Worm (Caenorhabditis elegans) whole organism, L3 larva: ENCODE measurements around the gene ama-1.

Experiments
- R02D3.7 ChIP-seq: fragments of 150-350 bp; optimal IDR thresholded peaks from 2 replicates; lab custom pipeline; 2014; ENCODE audit warnings: missing biosample characterization, missing genetic modification characterization
- ZK546.5 ChIP-seq: sonication (generic microtip); optimal IDR thresholded peaks from 2 replicates; lab custom pipeline; 2017; ENCODE audit warnings: missing biosample characterization, missing genetic modification characterization
- ama-1 ChIP-seq: fragments of 150-350 bp; optimal IDR thresholded peaks from 2 replicates; lab custom pipeline; 2018
- ceh-16 ChIP-seq: sonication (generic microtip); optimal IDR thresholded peaks from 2 replicates; lab custom pipeline; 2017; ENCODE audit warnings: missing biosample characterization, missing genetic modification characterization
- ceh-28 ChIP-seq: fragments of 150-350 bp; optimal IDR thresholded peaks from 2 replicates; lab custom pipeline; 2014; ENCODE audit warnings: missing biosample characterization, missing genetic modification reagents, missing genetic modification characterization
- ceh-9 ChIP-seq: sonication (generic microtip); optimal IDR thresholded peaks from 2 replicates; lab custom pipeline; 2018; ENCODE audit warnings: missing biosample characterization, missing genetic modification characterization
- egl-27 ChIP-seq: sonication (generic microtip); optimal IDR thresholded peaks from 4 replicates; lab custom pipeline; 2017; ENCODE audit warnings: missing biosample characterization, missing genetic modification reagents, missing genetic modification characterization
- elt-1 ChIP-seq: fragments of 150-350 bp; optimal IDR thresholded peaks from 2 replicates; lab custom pipeline; 2014; ENCODE audit warnings: missing biosample characterization, missing genetic modification characterization
- elt-2 ChIP-seq: sonication (generic microtip); optimal IDR thresholded peaks from 2 replicates; lab custom pipeline; 2016; ENCODE audit warnings: missing genetic modification reagents, mild to moderate bottlenecking, missing genetic modification characterization, missing compliant biosample characterization
- elt-3 ChIP-seq, 3 experiments: fragments of 150-350 bp in 1 of 3; sonication (generic microtip) in 2 of 3; optimal IDR thresholded peaks; 2 replicates in 2 of 3; 4 replicates in 1 of 3; lab custom pipeline; 2014 to 2017; ENCODE audit warnings: missing biosample characterization in 3 of 3, missing genetic modification characterization in 3 of 3
- fkh-10 ChIP-seq: sonication (generic microtip); optimal IDR thresholded peaks from 2 replicates; lab custom pipeline; 2017; ENCODE audit warnings: missing biosample characterization, missing genetic modification reagents, missing genetic modification characterization
- fkh-2 ChIP-seq: fragments of 150-350 bp; optimal IDR thresholded peaks from 2 replicates; lab custom pipeline; 2014; ENCODE audit warnings: missing biosample characterization, missing genetic modification reagents, missing genetic modification characterization
- hmg-11 ChIP-seq: sonication (generic microtip); optimal IDR thresholded peaks from 2 replicates; lab custom pipeline; 2016; ENCODE audit warnings: missing genetic modification characterization, missing compliant biosample characterization
- jun-1 ChIP-seq: fragments of 150-350 bp; optimal IDR thresholded peaks from 2 replicates; lab custom pipeline; 2014; ENCODE audit warnings: missing biosample characterization, missing genetic modification reagents, missing genetic modification characterization
- lin-39 ChIP-seq: fragments of 150-350 bp; optimal IDR thresholded peaks from 2 replicates; lab custom pipeline; 2018; ENCODE audit warnings: missing biosample characterization, missing genetic modification reagents, missing genetic modification characterization
- lsy-12 ChIP-seq: sonication (generic microtip); optimal IDR thresholded peaks from 2 replicates; lab custom pipeline; 2016; ENCODE audit warnings: mild to moderate bottlenecking, missing genetic modification characterization, missing compliant biosample characterization
- mdl-1 ChIP-seq: fragments of 150-350 bp; optimal IDR thresholded peaks from 2 replicates; lab custom pipeline; 2014; ENCODE audit warnings: missing biosample characterization, missing genetic modification characterization
- mml-1 ChIP-seq: fragments of 150-350 bp; sonication (generic microtip); optimal IDR thresholded peaks from 3 replicates; lab custom pipeline; 2014; ENCODE audit warnings: missing biosample characterization, missing genetic modification characterization
- nfya-1 ChIP-seq: sonication (generic microtip); optimal IDR thresholded peaks from 2 replicates; lab custom pipeline; 2017; ENCODE audit warnings: missing genetic modification characterization, mild to moderate bottlenecking, missing compliant biosample characterization, antibody characterized with exemption, moderate library complexity; ENCODE audit not compliant: insufficient read depth
- nhr-12 ChIP-seq: fragments of 150-350 bp; optimal IDR thresholded peaks from 2 replicates; lab custom pipeline; 2014; ENCODE audit warnings: missing biosample characterization, missing genetic modification characterization
- nhr-237 ChIP-seq: fragments of 150-350 bp; optimal IDR thresholded peaks from 2 replicates; lab custom pipeline; 2014; ENCODE audit warnings: missing biosample characterization, missing genetic modification characterization
- nhr-25 ChIP-seq: sonication (generic microtip); optimal IDR thresholded peaks from 2 replicates; lab custom pipeline; 2017; ENCODE audit warnings: missing biosample characterization, missing genetic modification characterization
- nhr-28 ChIP-seq: fragments of 150-350 bp; optimal IDR thresholded peaks from 2 replicates; lab custom pipeline; 2014; ENCODE audit warnings: missing biosample characterization, missing genetic modification characterization
- nhr-67 ChIP-seq: fragments of 150-350 bp; optimal IDR thresholded peaks from 2 replicates; lab custom pipeline; 2014; ENCODE audit warnings: missing biosample characterization, missing genetic modification characterization
- nhr-76 ChIP-seq: fragments of 150-350 bp; sonication (generic microtip); optimal IDR thresholded peaks from 5 replicates; lab custom pipeline; 2014; ENCODE audit warnings: missing biosample characterization, missing genetic modification characterization
- nhr-77 ChIP-seq: fragments of 150-350 bp; optimal IDR thresholded peaks from 2 replicates; lab custom pipeline; 2014; ENCODE audit warnings: missing biosample characterization, missing genetic modification characterization
- pha-4 ChIP-seq: fragments of 150-350 bp; optimal IDR thresholded peaks from 2 replicates; lab custom pipeline; 2014; ENCODE audit warnings: missing biosample characterization, missing genetic modification reagents, missing genetic modification characterization
- pqm-1 ChIP-seq: fragments of 150-350 bp; optimal IDR thresholded peaks from 2 replicates; lab custom pipeline; 2017; ENCODE audit warnings: missing biosample characterization, missing genetic modification characterization, inconsistent platforms
- sea-2 ChIP-seq: fragments of 150-350 bp; sonication (generic microtip); optimal IDR thresholded peaks from 4 replicates; lab custom pipeline; 2014; ENCODE audit warnings: missing biosample characterization, missing genetic modification reagents, missing genetic modification characterization
- skn-1 ChIP-seq: fragments of 150-350 bp; optimal IDR thresholded peaks from 2 replicates; lab custom pipeline; 2014; ENCODE audit warnings: missing biosample characterization, missing genetic modification characterization
- snpc-4 ChIP-seq: fragments of 150-350 bp; optimal IDR thresholded peaks from 2 replicates; lab custom pipeline; 2014; ENCODE audit warnings: missing biosample characterization, missing genetic modification characterization
- tbx-2 ChIP-seq: sonication (generic microtip); optimal IDR thresholded peaks from 2 replicates; lab custom pipeline; 2016; ENCODE audit warnings: mild to moderate bottlenecking, missing genetic modification characterization, missing compliant biosample characterization
- unc-39 ChIP-seq: sonication (generic microtip); optimal IDR thresholded peaks from 4 replicates; lab custom pipeline; 2017; ENCODE audit warnings: missing biosample characterization, missing genetic modification characterization
- unc-62 ChIP-seq: fragments of 150-350 bp; sonication (generic microtip); optimal IDR thresholded peaks from 4 replicates; lab custom pipeline; 2014; ENCODE audit warnings: missing biosample characterization, missing genetic modification reagents, missing genetic modification characterization
- ztf-11 ChIP-seq: fragments of 150-350 bp; optimal IDR thresholded peaks from 2 replicates; lab custom pipeline; 2014; ENCODE audit warnings: missing biosample characterization, missing genetic modification characterization

Gene ama-1

ce11 chrIV:4267320-4267719, 19.4 kb downstream of the ama-1 start, which contains the start of gene F36A4.4:
Gene F36A4.4 (plus strand): TSS chrIV:4267620.
- TF ChIP-seq mml-1 (no peak), nhr-67 (no peak), elt-3 (tag; optimal IDR thresholded peaks at IDR 0.05; lab: Kevin White, UChicago) (no peak), ztf-11 (tag; lab: Kevin White, UChicago) (no peak), ama-1 (lab: Kevin White, UChicago) (no peak), ceh-16 (tag; lab: Kevin White, UChicago) (no peak), sea-2 (GFP tag; lab: Kevin White, UChicago) (no peak), nhr-77 (tag; lab: Kevin White, UChicago) (no peak), hmg-11 (tag; lab: Kevin White, UChicago) (no peak), pqm-1 (tag; lab: Kevin White, UChicago) (no peak), mdl-1 (tag; lab: Kevin White, UChicago) (no peak), unc-62 (GFP tag; lab: Kevin White, UChicago) (no peak), snpc-4 (no peak), jun-1 (no peak), tbx-2 (tag; lab: Kevin White, UChicago) (no peak), nhr-237 (no peak), fkh-10 (GFP tag; lab: Kevin White, UChicago) (no peak)

- no peak for TF ChIP-seq ceh-16 (tag; lab: Kevin White, UChicago)
- no peak for TF ChIP-seq nhr-25
- TF ChIP-seq ztf-11 (tag; lab: Kevin White, UChicago): no peak
- TF ChIP-seq sea-2 (GFP tag; lab: Kevin White, UChicago): no peak
- TF ChIP-seq nhr-76 (tag; lab: Kevin White, UChicago): no peak
- no peak for TF ChIP-seq lsy-12 (tag; lab: Kevin White, UChicago)
- TF ChIP-seq ceh-9 (tag; lab: Kevin White, UChicago): no peak
- no peak for TF ChIP-seq nhr-67
- no peak for TF ChIP-seq nhr-28 (tag; lab: Kevin White, UChicago)
- no peak for TF ChIP-seq pha-4 (tag; lab: Kevin White, UChicago)
- TF ChIP-seq unc-39 (tag; lab: Kevin White, UChicago): no peak
- no peak for TF ChIP-seq hmg-11 (tag; lab: Kevin White, UChicago)
Observed at ce11 chrIV:4269308-4269707, 21.4 kb downstream of the ama-1 start, which contains the start of gene F36A4.3. Gene F36A4.3 (plus strand): TSS chrIV:4269608.

ce11 chrIV:4270925-4271324, 23.1 kb downstream of the ama-1 start, which contains the start of gene F36A4.2:
Gene F36A4.2 (plus strand): TSS chrIV:4271225.
- no peak for TF ChIP-seq R02D3.7 (tag; lab: Kevin White, UChicago)
- TF ChIP-seq nhr-77 (tag; lab: Kevin White, UChicago): no peak
- no peak for TF ChIP-seq ZK546.5
- TF ChIP-seq nhr-12 (tag; lab: Kevin White, UChicago): no peak
- no peak for TF ChIP-seq snpc-4
- TF ChIP-seq ceh-9 (tag; lab: Kevin White, UChicago): no peak
- no peak for TF ChIP-seq pqm-1 (tag; lab: Kevin White, UChicago)
- no peak for TF ChIP-seq mml-1
- TF ChIP-seq sea-2 (GFP tag; lab: Kevin White, UChicago): no peak
- TF ChIP-seq nhr-25: no peak
- TF ChIP-seq elt-1: no peak
- TF ChIP-seq tbx-2 (tag; lab: Kevin White, UChicago): no peak
- no peak for TF ChIP-seq egl-27 (tag; lab: Kevin White, UChicago)

ce11 chrIV:4272167-4272566, 24.3 kb downstream of the ama-1 start, which contains the start of gene F36A4.1:
Gene F36A4.1 (plus strand): TSS chrIV:4272467.
- no peak for TF ChIP-seq ceh-28 (tag; lab: Kevin White, UChicago)
- no peak for TF ChIP-seq nfya-1
- TF ChIP-seq fkh-2: no peak
- no peak for TF ChIP-seq fkh-10 (GFP tag; lab: Kevin White, UChicago)
- no peak for TF ChIP-seq ama-1 (lab: Kevin White, UChicago)
- no peak for TF ChIP-seq lin-39 (tag; lab: Kevin White, UChicago)
- TF ChIP-seq skn-1: no peak
- TF ChIP-seq nhr-76 (tag; lab: Kevin White, UChicago): no peak
- no peak for TF ChIP-seq R02D3.7 (tag; lab: Kevin White, UChicago)
- TF ChIP-seq ceh-16 (tag; lab: Kevin White, UChicago): no peak
- TF ChIP-seq tbx-2 (tag; lab: Kevin White, UChicago): no peak

ce11 chrIV:4277694-4278093, 29.8 kb downstream of the ama-1 start, which contains the start of gene nhr-78:
Gene nhr-78 (minus strand): TSS chrIV:4277875.
- TF ChIP-seq ceh-28 (tag; lab: Kevin White, UChicago) (peak; percentile 52), pqm-1 (tag; lab: Kevin White, UChicago) (peak; percentile 23), nhr-12 (tag; lab: Kevin White, UChicago) (no peak), elt-2 (tag; lab: Kevin White, UChicago) (peak; percentile 27)
